Fruit fly (Drosophila melanogaster) whole organism, embryonic: Measurements from ENCODE around the gene Blos4.
A peak's percentile ranks its signal among the peaks of the same experiment; 100 is the strongest.

Experiments used
- Adf1 ChIP-seq: fragments of 200-800 bp; sonication (Bioruptor generic); IDR thresholded peaks from 2 replicates; pipeline ENCODE4 v1.3.6; 2022; ENCODE audit warnings: missing biosample characterization, missing genetic modification characterization
- Atf3 ChIP-seq: fragments of 200-800 bp; sonication (Bioruptor generic); optimal IDR thresholded peaks from 3 replicates; lab custom pipeline; 2016; ENCODE audit warnings: missing biosample characterization, missing genetic modification characterization
- CG11085 ChIP-seq: fragments of 200-800 bp; sonication (Bioruptor generic); IDR thresholded peaks from 2 replicates; pipeline ENCODE4 v1.3.6; 2022; ENCODE audit warnings: missing biosample characterization, missing genetic modification characterization
- CG11247 ChIP-seq: fragments of 200-800 bp; sonication (Bioruptor generic); IDR thresholded peaks from 2 replicates; pipeline ENCODE4 v1.3.6; 2022; ENCODE audit warnings: missing biosample characterization, missing genetic modification characterization
- CG12299 ChIP-seq: fragments of 200-800 bp; sonication (Bioruptor generic); optimal IDR thresholded peaks from 2 replicates; lab custom pipeline; 2018; ENCODE audit warnings: missing biosample characterization, mild to moderate bottlenecking, missing genetic modification characterization
- CG13123 ChIP-seq: fragments of 200-800 bp; sonication (Bioruptor generic); optimal IDR thresholded peaks from 2 replicates; lab custom pipeline; 2016; ENCODE audit warnings: missing biosample characterization, missing genetic modification characterization
- CG14014 ChIP-seq: fragments of 200-800 bp; sonication (Bioruptor generic); IDR thresholded peaks from 2 replicates; pipeline ENCODE4 v1.3.6; 2022; ENCODE audit warnings: missing biosample characterization, missing genetic modification characterization
- CG1529 ChIP-seq: fragments of 200-800 bp; sonication (Bioruptor generic); optimal IDR thresholded peaks from 3 replicates; lab custom pipeline; 2018; ENCODE audit warnings: missing biosample characterization, missing genetic modification characterization
- CG15514 ChIP-seq: fragments of 200-800 bp; sonication (Bioruptor generic); optimal IDR thresholded peaks from 3 replicates; lab custom pipeline; 2017; ENCODE audit warnings: missing biosample characterization, missing genetic modification characterization, mild to moderate bottlenecking, moderate library complexity, missing genetic modification reagents
- CG17361 ChIP-seq: fragments of 200-800 bp; sonication (Bioruptor generic); IDR thresholded peaks from 3 replicates; pipeline ENCODE4 v1.3.6; 2022; ENCODE audit warnings: missing biosample characterization, missing genetic modification characterization
- CG17829 ChIP-seq: fragments of 200-800 bp; optimal IDR thresholded peaks from 2 replicates; lab custom pipeline; 2019; ENCODE audit warnings: missing biosample characterization, mild to moderate bottlenecking, missing genetic modification characterization, moderate library complexity
- CG18764 ChIP-seq: fragments of 200-800 bp; sonication (Bioruptor generic); optimal IDR thresholded peaks from 3 replicates; lab custom pipeline; 2016; ENCODE audit warnings: missing biosample characterization, missing genetic modification characterization
- CG2712 ChIP-seq: fragments of 200-800 bp; optimal IDR thresholded peaks from 3 replicates; lab custom pipeline; 2019; ENCODE audit warnings: missing biosample characterization, mild to moderate bottlenecking, missing genetic modification characterization, moderate library complexity
- CG30020 ChIP-seq: fragments of 200-800 bp; optimal IDR thresholded peaks from 2 replicates; lab custom pipeline; 2019; ENCODE audit warnings: missing biosample characterization, mild to moderate bottlenecking, missing genetic modification characterization, moderate library complexity
- CG4730 ChIP-seq: fragments of 200-800 bp; sonication (Bioruptor generic); IDR thresholded peaks from 2 replicates; pipeline ENCODE4 v1.3.6; 2022; ENCODE audit warnings: missing biosample characterization, missing genetic modification characterization
- CG6683 ChIP-seq: fragments of 200-800 bp; sonication (Bioruptor generic); optimal IDR thresholded peaks from 2 replicates; lab custom pipeline; 2017; ENCODE audit warnings: missing biosample characterization, mild to moderate bottlenecking, missing genetic modification characterization, missing genetic modification reagents
- CG6765 ChIP-seq: fragments of 200-800 bp; sonication (Bioruptor generic); optimal IDR thresholded peaks from 3 replicates; lab custom pipeline; 2017; ENCODE audit warnings: missing biosample characterization, mild to moderate bottlenecking, missing genetic modification characterization
- CG7357 ChIP-seq: fragments of 200-800 bp; sonication (Bioruptor generic); IDR thresholded peaks from 3 replicates; pipeline ENCODE4 v1.3.6; 2022; ENCODE audit warnings: missing biosample characterization, missing genetic modification characterization
- CG7556 ChIP-seq: fragments of 200-800 bp; sonication (Bioruptor generic); optimal IDR thresholded peaks from 2 replicates; lab custom pipeline; 2017; ENCODE audit warnings: missing biosample characterization, mild to moderate bottlenecking, missing genetic modification characterization
- CG8281 ChIP-seq: fragments of 200-800 bp; sonication (Bioruptor generic); optimal IDR thresholded peaks from 2 replicates; lab custom pipeline; 2018; ENCODE audit warnings: missing biosample characterization, mild to moderate bottlenecking, missing genetic modification characterization, moderate library complexity
- CG8765 ChIP-seq: fragments of 200-800 bp; sonication (Bioruptor generic); IDR thresholded peaks from 2 replicates; pipeline ENCODE4 v1.3.6; 2022; ENCODE audit warnings: missing biosample characterization, missing genetic modification characterization
- CG9817 ChIP-seq: fragments of 200-800 bp; sonication (Bioruptor generic); optimal IDR thresholded peaks from 2 replicates; lab custom pipeline; 2018; ENCODE audit warnings: missing biosample characterization, mild to moderate bottlenecking, missing genetic modification characterization, moderate library complexity
- CTCF ChIP-seq: fragments of 200-800 bp; sonication (Bioruptor generic); optimal IDR thresholded peaks from 2 replicates; lab custom pipeline; 2017; ENCODE audit warnings: missing biosample characterization, mild to moderate bottlenecking, missing genetic modification characterization, moderate library complexity
- D ChIP-seq, 2 experiments: fragments of 200-800 bp in 1 of 2; fragments of >200 bp in 1 of 2; sonication (Bioruptor generic) in 1 of 2; optimal IDR thresholded peaks; 2 replicates in 1 of 2; 3 replicates in 1 of 2; lab custom pipeline; 2017; ENCODE audit warnings: mild to moderate bottlenecking in 1 of 2, missing biosample characterization in 1 of 2, missing genetic modification characterization in 1 of 2, missing genetic modification reagents in 1 of 2
- D19B ChIP-seq: fragments of 200-800 bp; sonication (Bioruptor generic); optimal IDR thresholded peaks from 2 replicates; lab custom pipeline; 2017; ENCODE audit warnings: missing biosample characterization, mild to moderate bottlenecking, missing genetic modification characterization
- Dip2 ChIP-seq: fragments of 200-800 bp; sonication (Bioruptor generic); IDR thresholded peaks from 2 replicates; pipeline ENCODE4 v1.3.6; 2022; ENCODE audit warnings: missing biosample characterization, missing genetic modification characterization
- E2f2 ChIP-seq: fragments of 200-800 bp; sonication (Bioruptor generic); IDR thresholded peaks from 2 replicates; pipeline ENCODE4 v1.3.6; 2022; ENCODE audit warnings: missing biosample characterization, missing genetic modification characterization
- ERR ChIP-seq: fragments of 200-800 bp; sonication (Bioruptor generic); optimal IDR thresholded peaks from 2 replicates; lab custom pipeline; 2016; ENCODE audit warnings: missing biosample characterization, missing genetic modification characterization
- HLH4C ChIP-seq: fragments of 200-800 bp; sonication (Bioruptor generic); IDR thresholded peaks from 3 replicates; pipeline ENCODE4 v1.3.6; 2022; ENCODE audit warnings: missing biosample characterization, missing genetic modification characterization; ENCODE audit not compliant: partially characterized antibody
- HLH54F ChIP-seq: fragments of 200-800 bp; sonication (Bioruptor generic); optimal IDR thresholded peaks from 3 replicates; lab custom pipeline; 2016; ENCODE audit warnings: missing biosample characterization, missing genetic modification characterization
- NC2α ChIP-seq: fragments of 200-800 bp; sonication (Bioruptor generic); optimal IDR thresholded peaks from 2 replicates; lab custom pipeline; 2016; ENCODE audit warnings: missing biosample characterization, missing genetic modification characterization
- NfI ChIP-seq: fragments of 200-800 bp; sonication (Bioruptor generic); optimal IDR thresholded peaks from 3 replicates; lab custom pipeline; 2018; ENCODE audit warnings: missing biosample characterization, mild to moderate bottlenecking, missing genetic modification characterization, moderate library complexity
- Opbp ChIP-seq: fragments of 200-800 bp; sonication (Bioruptor generic); IDR thresholded peaks from 3 replicates; pipeline ENCODE4 v1.3.6; 2022; ENCODE audit warnings: missing biosample characterization, missing genetic modification characterization; ENCODE audit not compliant: partially characterized antibody
- PHDP ChIP-seq: fragments of 200-800 bp; sonication (Bioruptor generic); optimal IDR thresholded peaks from 3 replicates; lab custom pipeline; 2018; ENCODE audit warnings: missing biosample characterization, mild to moderate bottlenecking, missing genetic modification characterization, moderate library complexity
- Rx ChIP-seq: fragments of 200-800 bp; sonication (Bioruptor generic); IDR thresholded peaks from 2 replicates; pipeline ENCODE4 v1.3.6; 2022; ENCODE audit warnings: missing biosample characterization, missing genetic modification characterization
- Ssrp ChIP-seq: fragments of 200-800 bp; sonication (Bioruptor generic); optimal IDR thresholded peaks from 2 replicates; lab custom pipeline; 2018; ENCODE audit warnings: missing biosample characterization, mild to moderate bottlenecking, missing genetic modification characterization, moderate library complexity
- Vsx1 ChIP-seq: fragments of 200-800 bp; sonication (Bioruptor generic); optimal IDR thresholded peaks from 2 replicates; lab custom pipeline; 2017; ENCODE audit warnings: missing biosample characterization, mild to moderate bottlenecking, missing genetic modification characterization, missing genetic modification reagents
- aop ChIP-seq: fragments of 200-800 bp; sonication (Bioruptor generic); IDR thresholded peaks from 2 replicates; pipeline ENCODE4 v1.3.6; 2022; ENCODE audit warnings: missing biosample characterization, missing genetic modification characterization
- ash1 ChIP-seq: fragments of 200-800 bp; sonication (Bioruptor generic); optimal IDR thresholded peaks from 2 replicates; lab custom pipeline; 2018; ENCODE audit warnings: missing biosample characterization, mild to moderate bottlenecking, missing genetic modification characterization
- cas ChIP-seq: fragments of 200-800 bp; sonication (Bioruptor generic); IDR thresholded peaks from 2 replicates; pipeline ENCODE4 v1.3.6; 2022; ENCODE audit warnings: missing biosample characterization, missing genetic modification characterization
- gcm ChIP-seq: fragments of 200-800 bp; sonication (Bioruptor generic); optimal IDR thresholded peaks from 2 replicates; lab custom pipeline; 2019; ENCODE audit warnings: missing biosample characterization, mild to moderate bottlenecking, missing genetic modification characterization, moderate library complexity
- gt ChIP-seq: fragments of 200-800 bp; sonication (Bioruptor generic); IDR thresholded peaks from 2 replicates; pipeline ENCODE4 v1.3.6; 2022; ENCODE audit warnings: missing biosample characterization, missing genetic modification characterization
- ham ChIP-seq: fragments of 200-800 bp; sonication (Bioruptor generic); IDR thresholded peaks from 2 replicates; pipeline ENCODE4 v1.3.6; 2022; ENCODE audit warnings: missing biosample characterization, missing genetic modification characterization
- jigr1 ChIP-seq: fragments of 200-800 bp; sonication (Bioruptor generic); IDR thresholded peaks from 3 replicates; pipeline ENCODE4 v1.3.6; 2022; ENCODE audit warnings: missing biosample characterization, missing genetic modification characterization
- jumu ChIP-seq: fragments of 200-800 bp; sonication (Bioruptor generic); optimal IDR thresholded peaks from 3 replicates; lab custom pipeline; 2016; ENCODE audit warnings: missing biosample characterization, missing genetic modification characterization
- sens ChIP-seq: fragments of 200-800 bp; sonication (Bioruptor generic); peaks from one replicate; lab custom pipeline; 2016; ENCODE audit warnings: missing biosample characterization, missing genetic modification characterization
- tap ChIP-seq: fragments of 200-800 bp; optimal IDR thresholded peaks from 3 replicates; lab custom pipeline; 2019; ENCODE audit warnings: missing biosample characterization, mild to moderate bottlenecking, missing genetic modification characterization, moderate library complexity
- ttk ChIP-seq: fragments of 200-800 bp; sonication (Bioruptor generic); IDR thresholded peaks from 2 replicates; pipeline ENCODE4 v2.1.2; 2022; ENCODE audit warnings: missing biosample characterization, missing genetic modification characterization
- tup ChIP-seq: fragments of 200-800 bp; sonication (Bioruptor generic); optimal IDR thresholded peaks from 2 replicates; lab custom pipeline; 2016; ENCODE audit warnings: missing biosample characterization, mild to moderate bottlenecking, missing genetic modification characterization, moderate library complexity
- unc-4 ChIP-seq: fragments of 200-800 bp; sonication (Bioruptor generic); IDR thresholded peaks from 2 replicates; pipeline ENCODE4 v1.3.6; 2022; ENCODE audit warnings: missing biosample characterization, missing genetic modification characterization; ENCODE audit not compliant: partially characterized antibody
- zfh1 ChIP-seq: fragments of 200-800 bp; sonication (Bioruptor generic); IDR thresholded peaks from 3 replicates; pipeline ENCODE4 v1.3.6; 2022; ENCODE audit warnings: missing biosample characterization, missing genetic modification characterization

Blos4 gene

DNA sequence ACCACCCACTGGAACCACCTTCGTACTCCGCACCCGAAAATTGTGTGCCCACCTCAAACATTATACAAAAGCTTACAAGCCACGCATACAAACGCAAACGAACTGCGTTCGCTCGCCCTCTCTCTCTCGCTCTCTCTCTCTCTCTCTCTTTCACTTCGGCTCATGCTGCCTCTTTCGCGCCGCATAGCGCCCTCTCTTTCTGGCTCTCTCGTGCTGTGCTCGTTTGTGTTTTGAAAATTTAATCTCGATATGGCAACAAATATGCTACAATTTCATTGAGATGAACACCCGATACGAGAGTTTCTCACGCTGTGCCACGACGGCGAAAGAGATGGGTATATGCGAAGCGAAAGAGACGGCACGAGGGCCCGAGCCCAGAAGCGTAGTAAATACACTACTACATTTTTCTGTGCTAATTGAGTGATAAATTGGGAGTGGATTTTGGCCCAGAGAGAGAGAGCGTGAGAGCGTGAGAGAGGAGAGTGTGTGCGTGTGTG is 22.3 kb upstream of the Blos4 start (continued):
- TF ChIP-seq gt (GFP tag; lab: Robert Waterston, UW) (no peak), Dip2 (GFP tag; lab: Robert Waterston, UW) (no peak), cas (GFP tag; lab: Robert Waterston, UW) (no peak), CG11085 (no peak), aop (no peak), Ssrp (tag; lab: Kevin White, UChicago) (no peak), Vsx1 (GFP tag; lab: Kevin White, UChicago) (peak; percentile 51), D19B (GFP tag; lab: Kevin White, UChicago) (no peak), CG17361 (GFP tag; lab: Robert Waterston, UW) (no peak), ash1 (GFP tag; lab: Kevin White, UChicago) (no peak), CG6765 (GFP tag; lab: Kevin White, UChicago) (no peak), CG7357 (no peak), Rx (GFP tag; lab: Robert Waterston, UW) (no peak), HLH4C (0 out of 3 replicates have a peak, but pooled peaks have one; percentile 50), zfh1 (GFP tag; lab: Robert Waterston, UW) (no peak; the same call in 2 of the 3 replicates), Opbp (peak; percentile 51; the same call in 1 of the 3 replicates), CG14014 (GFP tag; lab: Robert Waterston, UW) (no peak), Atf3 (GFP tag; lab: Kevin White, UChicago) (no peak), ham (GFP tag; lab: Robert Waterston, UW) (0 out of 2 replicates have a peak, but pooled peaks have one; percentile 27), ERR (GFP tag; lab: Kevin White, UChicago) (peak; percentile 52), CG12299 (tag; lab: Kevin White, UChicago) (no peak), CG1529 (GFP tag; lab: Kevin White, UChicago) (no peak), PHDP (no peak), CG9817 (tag; lab: Kevin White, UChicago) (peak; percentile 5), tup (GFP tag; lab: Kevin White, UChicago) (no peak), CG8281 (tag; lab: Kevin White, UChicago) (peak; percentile 25), CG18764 (GFP tag; lab: Kevin White, UChicago) (no peak), CG8765 (GFP tag; lab: Robert Waterston, UW) (peak; percentile 56; the same call in 1 of the 2 replicates), CG2712 (tag; lab: Kevin White, UChicago) (peak; percentile 39), gcm (GFP tag; lab: Kevin White, UChicago) (peak; percentile 13), E2f2 (no peak; the same call in 1 of the 2 replicates), CG30020 (tag; lab: Kevin White, UChicago) (no peak), CG17829 (peak; percentile 69), CTCF (GFP tag; lab: Kevin White, UChicago) (no peak), tap (tag; lab: Kevin White, UChicago) (peak; percentile 58), NC2α (GFP tag; lab: Kevin White, UChicago) (peak; percentile 59), CG11247 (GFP tag; lab: Robert Waterston, UW) (no peak), ttk (GFP tag; lab: Robert Waterston, UW) (0 out of 2 replicates have a peak, but pooled peaks have one; percentile 8), CG7556 (no peak), CG6683 (GFP tag; lab: Kevin White, UChicago) (peak; percentile 27), sens (peak; percentile 95), jigr1 (no peak), CG4730 (GFP tag; lab: Robert Waterston, UW) (no peak), D (optimal IDR thresholded peaks at IDR 0.05; lab: Kevin White, UChicago) (peak; percentile 79), D (GFP tag; optimal IDR thresholded peaks at IDR 0.05; lab: Kevin White, UChicago) (peak; percentile 62), jumu (GFP tag; lab: Kevin White, UChicago) (no peak), unc-4 (peak; percentile 40; the same call in 1 of the 2 replicates), CG13123 (GFP tag; lab: Kevin White, UChicago) (no peak), CG15514 (GFP tag; lab: Kevin White, UChicago) (peak; percentile 15), HLH54F (GFP tag; lab: Kevin White, UChicago) (no peak), Adf1 (peak; percentile 86), NfI (GFP tag; lab: Kevin White, UChicago) (peak; percentile 15)
